Worm (Caenorhabditis elegans): ENCODE measurements around the gene vab-2.

- TF ChIP-seq unc-62 (GFP tag; optimal IDR thresholded peaks at IDR 0.05) (no peak), lin-15B (tag; optimal IDR thresholded peaks at IDR 0.05) (no peak), skn-1 (tag; optimal IDR thresholded peaks at IDR 0.05) (no peak), ceh-82 (tag; optimal IDR thresholded peaks at IDR 0.05) (no peak), fkh-10 (GFP tag; optimal IDR thresholded peaks at IDR 0.05) (no peak), alr-1 (tag; optimal IDR thresholded peaks at IDR 0.05; ENCODE audit: borderline replicate concordance) (no peak), nhr-28 (tag; optimal IDR thresholded peaks at IDR 0.05) (no peak), nhr-237 (tag; optimal IDR thresholded peaks at IDR 0.05) (no peak), mef-2 (tag; optimal IDR thresholded peaks at IDR 0.05) (no peak), nhr-85 (tag) (no peak), nhr-12 (tag; optimal IDR thresholded peaks at IDR 0.05) (no peak), unc-30 (tag; optimal IDR thresholded peaks at IDR 0.05) (no peak)
Measured at ce11 chrIV:3741874-3742273, 24.8 kb downstream of the vab-2 start.

Measured in whole organism, L1 larva.